Fruit fly (Drosophila melanogaster) whole organism: Measurements from ENCODE around the gene CG1172.

ENCODE experiments used
- EcR ChIP-seq, 2 experiments: fragments of >200 bp; optimal IDR thresholded peaks; 2 replicates each; lab custom pipeline; 2017; ENCODE audit warnings: missing biosample characterization in 2 of 2, missing genetic modification characterization in 2 of 2, missing genetic modification reagents in 2 of 2
- pan ChIP-seq: fragments of >200 bp; optimal IDR thresholded peaks from 2 replicates; lab custom pipeline; 2017

- no peak for TF ChIP-seq EcR (GFP tag; optimal IDR thresholded peaks at IDR 0.05; lab: Kevin White, UChicago)
- TF ChIP-seq pan (lab: Kevin White, UChicago), result no peak
These were observed 22.2 kb upstream of the CG1172 start, which contains the start of gene Polr2F for dm6 chr3R:5371563-5371962.
